Fruit fly (Drosophila melanogaster): ENCODE results near the gene svr.

svr gene

DNA sequence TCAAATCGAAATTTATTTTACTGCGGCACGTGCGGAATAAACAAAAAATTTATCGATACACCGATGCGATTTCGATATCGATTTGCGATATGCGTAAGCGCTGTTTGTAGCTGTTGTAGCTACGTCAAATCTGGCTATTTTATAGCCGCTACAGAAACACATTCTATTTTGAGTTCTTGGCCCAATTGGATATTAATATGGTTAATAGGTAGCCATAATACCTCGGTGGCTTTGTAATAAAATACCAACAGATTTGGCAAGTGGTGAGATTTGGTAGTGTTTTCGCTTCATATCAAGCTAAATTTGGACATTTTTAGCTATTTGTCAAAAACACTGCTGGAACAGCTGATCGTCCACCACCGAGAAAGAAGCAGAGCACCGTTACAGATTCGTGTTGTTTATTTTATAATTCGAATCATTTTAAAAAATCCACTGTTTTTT lies 8.7 kb upstream of the svr start, which contains the start of the genes CG18273 and CG3156:
TSS of gene CG18273 (minus strand) at position 65 of the 441 bp plus-strand sequence.
TSS of gene CG3156 (plus strand) at position 362 of the 441 bp plus-strand sequence.
- TF ChIP-seq CG12605 (GFP tag; IDR thresholded peaks at IDR 0.05) (no peak), CG9948 (tag; optimal IDR thresholded peaks at IDR 0.05) (peak; percentile 2), CG13204 (GFP tag; optimal IDR thresholded peaks at IDR 0.05) (no peak), Snoo (tag; optimal IDR thresholded peaks at IDR 0.05) (no peak), fd96Ca (GFP tag; IDR thresholded peaks at IDR 0.05) (0 out of 3 replicates have a peak, but pooled peaks have one; percentile 23), CG10348 (GFP tag; IDR thresholded peaks at IDR 0.05) (no peak), CG14655 (GFP tag; optimal IDR thresholded peaks at IDR 0.05) (no peak), CG4496 (GFP tag; IDR thresholded peaks at IDR 0.05) (no peak), CG34367 (tag; optimal IDR thresholded peaks at IDR 0.05) (no peak), Ets98B (GFP tag; IDR thresholded peaks at IDR 0.05) (no peak), Pif1B (GFP tag; optimal IDR thresholded peaks at IDR 0.05) (no peak), rn (GFP tag; IDR thresholded peaks at IDR 0.05) (no peak), CG17806 (tag; optimal IDR thresholded peaks at IDR 0.05) (no peak), CG15710 (tag; optimal IDR thresholded peaks at IDR 0.05) (peak; percentile 22), CG8159 (tag; optimal IDR thresholded peaks at IDR 0.05) (no peak), D1 (tag; optimal IDR thresholded peaks at IDR 0.05) (no peak), CG8301 (tag; optimal IDR thresholded peaks at IDR 0.05) (no peak), Pif1A (GFP tag; optimal IDR thresholded peaks at IDR 0.05) (no peak), EcR (GFP tag; optimal IDR thresholded peaks at IDR 0.05) (no peak), CG32121 (GFP tag; IDR thresholded peaks at IDR 0.05) (no peak), gl (tag; optimal IDR thresholded peaks at IDR 0.05) (no peak)

DNA sequence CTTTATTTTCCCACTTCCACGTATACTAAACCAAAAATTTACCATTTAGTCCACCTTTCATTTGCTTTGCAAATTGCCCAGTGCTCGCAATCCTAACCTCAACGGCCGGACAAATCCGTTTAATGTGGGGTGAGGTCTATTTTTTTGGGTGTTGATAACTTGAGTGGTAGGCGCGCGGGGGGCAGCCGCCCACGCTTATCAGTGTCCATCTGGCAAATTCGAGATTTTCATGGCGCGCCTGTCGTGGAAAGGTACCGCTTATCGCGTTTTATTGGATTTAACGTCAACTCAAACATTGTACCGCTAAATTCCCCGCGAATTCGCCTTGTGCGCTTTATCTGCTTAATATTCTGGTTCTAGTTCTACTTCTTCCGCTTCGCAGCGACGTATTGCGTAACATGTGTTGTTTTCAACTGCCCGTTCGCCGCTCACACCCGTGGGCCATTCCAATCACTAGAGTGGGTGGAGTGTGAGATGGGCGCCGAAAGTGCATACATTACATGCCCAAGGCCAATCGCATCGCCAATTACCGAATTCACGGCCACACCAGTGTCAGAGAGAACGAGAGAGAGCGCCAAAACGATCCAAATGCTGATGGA lies 3.4 kb upstream of the svr start:
- TF ChIP-seq CG17806 (tag; optimal IDR thresholded peaks at IDR 0.05) (no peak), CG8159 (tag; optimal IDR thresholded peaks at IDR 0.05) (no peak), CG10348 (GFP tag; IDR thresholded peaks at IDR 0.05) (no peak), CG9948 (tag; optimal IDR thresholded peaks at IDR 0.05) (no peak), fd96Ca (GFP tag; IDR thresholded peaks at IDR 0.05) (no peak), CG13204 (GFP tag; optimal IDR thresholded peaks at IDR 0.05) (no peak), CG15710 (tag; optimal IDR thresholded peaks at IDR 0.05) (no peak), CG32121 (GFP tag; IDR thresholded peaks at IDR 0.05) (no peak)

DNA sequence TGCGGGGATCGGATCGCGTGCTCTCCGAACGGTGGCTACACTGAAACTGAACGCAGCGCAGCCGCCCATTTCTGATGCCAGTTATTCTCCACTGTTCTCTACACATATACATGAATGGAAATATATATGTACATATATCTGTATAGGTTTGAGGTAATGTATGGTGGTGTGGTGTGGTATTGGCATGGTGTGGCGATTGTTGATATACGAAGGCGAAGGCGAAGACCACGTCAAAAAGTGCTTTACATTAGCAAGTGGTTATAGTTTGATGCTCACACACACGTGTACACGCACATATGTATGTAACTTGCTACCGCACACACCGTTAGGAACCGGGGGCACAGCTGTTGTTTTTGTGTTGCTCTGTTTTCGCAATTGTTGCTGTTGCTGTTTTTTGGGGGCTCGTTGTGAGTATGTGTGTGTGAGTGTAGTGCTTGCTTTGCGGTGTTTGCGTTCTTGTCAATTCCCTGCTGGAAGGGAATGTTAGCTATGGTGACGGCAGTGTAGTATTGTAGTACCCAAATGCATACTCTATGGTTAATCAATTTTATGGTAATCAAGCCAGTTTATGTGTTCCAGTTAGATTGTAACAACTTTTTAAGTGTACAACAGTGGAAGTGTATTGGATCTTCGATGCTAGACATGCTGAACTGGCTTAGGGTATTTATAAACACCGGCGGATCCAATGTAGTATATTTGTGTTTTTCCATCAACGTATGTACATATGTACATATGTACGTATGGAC lies 2.6 kb upstream of the svr start, which contains the start of gene CG17896:
TSS of gene CG17896 (minus strand) at position 51 of the 746 bp plus-strand sequence.
- peak; percentile 96 for TF ChIP-seq CG8159 (tag; optimal IDR thresholded peaks at IDR 0.05)
- TF ChIP-seq Pif1B (GFP tag; optimal IDR thresholded peaks at IDR 0.05), result peak; percentile 98
- peak; percentile 86 for TF ChIP-seq CG13204 (GFP tag; optimal IDR thresholded peaks at IDR 0.05)
- peak; percentile 96 for TF ChIP-seq rn (GFP tag; IDR thresholded peaks at IDR 0.05)
- peak; percentile 98 for TF ChIP-seq Pif1A (GFP tag; optimal IDR thresholded peaks at IDR 0.05)
- TF ChIP-seq CG34367 (tag; optimal IDR thresholded peaks at IDR 0.05), result peak; percentile 98
- TF ChIP-seq D1 (tag; optimal IDR thresholded peaks at IDR 0.05), result no peak
- peak; percentile 94 for TF ChIP-seq Snoo (tag; optimal IDR thresholded peaks at IDR 0.05)
- peak; percentile 99 for TF ChIP-seq CG4496 (GFP tag; IDR thresholded peaks at IDR 0.05)
- peak; percentile 98 for TF ChIP-seq CG12605 (GFP tag; IDR thresholded peaks at IDR 0.05)
- peak; percentile 97 for TF ChIP-seq CG17806 (tag; optimal IDR thresholded peaks at IDR 0.05)
- peak; percentile 99 for TF ChIP-seq Ets98B (GFP tag; IDR thresholded peaks at IDR 0.05)
- TF ChIP-seq CG14655 (GFP tag; optimal IDR thresholded peaks at IDR 0.05), result peak; percentile 99
- TF ChIP-seq gl (tag; optimal IDR thresholded peaks at IDR 0.05), result peak; percentile 97
- peak; percentile 98 for TF ChIP-seq CG15710 (tag; optimal IDR thresholded peaks at IDR 0.05)
- TF ChIP-seq CG32121 (GFP tag; IDR thresholded peaks at IDR 0.05), result peak; percentile 97
- peak; percentile 99 for TF ChIP-seq CG8301 (tag; optimal IDR thresholded peaks at IDR 0.05)
- TF ChIP-seq CG10348 (GFP tag; IDR thresholded peaks at IDR 0.05), result peak; percentile 95
- peak; percentile 31 for TF ChIP-seq EcR (GFP tag; optimal IDR thresholded peaks at IDR 0.05)
- TF ChIP-seq CG9948 (tag; optimal IDR thresholded peaks at IDR 0.05), result peak; percentile 97
- TF ChIP-seq fd96Ca (GFP tag; IDR thresholded peaks at IDR 0.05), result peak; percentile 99

- TF ChIP-seq EcR (GFP tag; optimal IDR thresholded peaks at IDR 0.05) (no peak), CG12605 (GFP tag; IDR thresholded peaks at IDR 0.05) (no peak)
These were observed 2.1 kb upstream of the svr start for dm6 chrX:494191-494554.

- TF ChIP-seq CG17806 (tag; optimal IDR thresholded peaks at IDR 0.05) (peak; percentile 2), CG13204 (GFP tag; optimal IDR thresholded peaks at IDR 0.05) (no peak), Pif1A (GFP tag; optimal IDR thresholded peaks at IDR 0.05) (no peak), Ets98B (GFP tag; IDR thresholded peaks at IDR 0.05) (peak; percentile 14; the same call in 1 of the 2 replicates), D1 (tag; optimal IDR thresholded peaks at IDR 0.05) (no peak), rn (GFP tag; IDR thresholded peaks at IDR 0.05) (no peak), fd96Ca (GFP tag; IDR thresholded peaks at IDR 0.05) (0 out of 3 replicates have a peak, but pooled peaks have one; percentile 28)
These were observed 1.6 kb upstream of the svr start, which contains the start of gene CG17778 for dm6 chrX:494607-495006. Gene CG17778, plus strand, starts transcription at chrX:494614.

- TF ChIP-seq CG4496 (GFP tag; IDR thresholded peaks at IDR 0.05), result no peak
- no peak for TF ChIP-seq CG15710 (tag; optimal IDR thresholded peaks at IDR 0.05)
- TF ChIP-seq CG10348 (GFP tag; IDR thresholded peaks at IDR 0.05), result no peak
These were observed 1.2 kb downstream of the svr start for dm6 chrX:497425-497824.
